Worm (Caenorhabditis elegans): ENCODE data around the gene lact-8.

- TF ChIP-seq unc-62 (GFP tag; optimal IDR thresholded peaks at IDR 0.05) (no peak), unc-39 (tag; optimal IDR thresholded peaks at IDR 0.05) (no peak), nhr-28 (tag; optimal IDR thresholded peaks at IDR 0.05) (no peak), blmp-1 (tag; optimal IDR thresholded peaks at IDR 0.05) (no peak), sptf-1 (tag; optimal IDR thresholded peaks at IDR 0.05) (no peak), nhr-76 (tag; optimal IDR thresholded peaks at IDR 0.05) (no peak), elt-1 (tag; optimal IDR thresholded peaks at IDR 0.05; ENCODE audit: borderline replicate concordance, insufficient read depth) (no peak), snpc-4 (tag; optimal IDR thresholded peaks at IDR 0.05) (no peak), flh-1 (GFP tag; optimal IDR thresholded peaks at IDR 0.05) (no peak), pha-4 (tag; optimal IDR thresholded peaks at IDR 0.05) (no peak), ztf-11 (tag; optimal IDR thresholded peaks at IDR 0.05) (no peak)
Measured at ce11 chrV:11078874-11079273, 14.5 kb downstream of the lact-8 start.
